Fruit fly (Drosophila melanogaster) whole organism, embryonic: Measurements from ENCODE around the gene Naxd.
A peak's percentile ranks its signal among the peaks of the same experiment; 100 is the strongest.

Experiments used
- Asciz ChIP-seq: fragments of 200-800 bp; sonication (Bioruptor generic); optimal IDR thresholded peaks from 2 replicates; lab custom pipeline; 2017; ENCODE audit warnings: missing biosample characterization, mild to moderate bottlenecking, missing genetic modification characterization, missing genetic modification reagents
- Bteb2 ChIP-seq: fragments of 200-800 bp; sonication (Bioruptor generic); optimal IDR thresholded peaks from 2 replicates; lab custom pipeline; 2016; ENCODE audit warnings: missing biosample characterization, missing genetic modification characterization
- C15 ChIP-seq: fragments of 200-800 bp; sonication (Bioruptor generic); IDR thresholded peaks from 3 replicates; pipeline ENCODE4 v1.3.6; 2022; ENCODE audit warnings: missing biosample characterization, missing genetic modification characterization
- CG1024 ChIP-seq: fragments of 200-800 bp; sonication (Bioruptor generic); IDR thresholded peaks from 2 replicates; pipeline ENCODE4 v1.3.6; 2022; ENCODE audit warnings: missing biosample characterization, missing genetic modification characterization
- CG11504 ChIP-seq: fragments of 200-800 bp; sonication (Bioruptor generic); optimal IDR thresholded peaks from 3 replicates; lab custom pipeline; 2019; ENCODE audit warnings: missing biosample characterization, mild to moderate bottlenecking, missing genetic modification characterization, moderate library complexity
- CG11560 ChIP-seq: fragments of 200-800 bp; sonication (Bioruptor generic); IDR thresholded peaks from 3 replicates; pipeline ENCODE4 v1.3.6; 2022; ENCODE audit warnings: missing biosample characterization, missing genetic modification characterization
- CG12155 ChIP-seq: fragments of 200-800 bp; sonication (Bioruptor generic); optimal IDR thresholded peaks from 3 replicates; lab custom pipeline; 2016; ENCODE audit warnings: missing biosample characterization, missing genetic modification characterization
- CG12219 ChIP-seq: fragments of 200-800 bp; sonication (Bioruptor generic); optimal IDR thresholded peaks from 3 replicates; lab custom pipeline; 2018; ENCODE audit warnings: missing biosample characterization, mild to moderate bottlenecking, missing genetic modification characterization
- CG14014 ChIP-seq: fragments of 200-800 bp; sonication (Bioruptor generic); IDR thresholded peaks from 2 replicates; pipeline ENCODE4 v1.3.6; 2022; ENCODE audit warnings: missing biosample characterization, missing genetic modification characterization
- CG15073 ChIP-seq: fragments of 200-800 bp; sonication (Bioruptor generic); optimal IDR thresholded peaks from 2 replicates; lab custom pipeline; 2016; ENCODE audit warnings: missing biosample characterization, missing genetic modification characterization
- CG17829 ChIP-seq: fragments of 200-800 bp; optimal IDR thresholded peaks from 2 replicates; lab custom pipeline; 2019; ENCODE audit warnings: missing biosample characterization, mild to moderate bottlenecking, missing genetic modification characterization, moderate library complexity
- CG18619 ChIP-seq: fragments of 200-800 bp; sonication (Bioruptor generic); optimal IDR thresholded peaks from 3 replicates; lab custom pipeline; 2017; ENCODE audit warnings: missing biosample characterization, mild to moderate bottlenecking, missing genetic modification characterization
- CG33213 ChIP-seq: fragments of 200-800 bp; sonication (Bioruptor generic); optimal IDR thresholded peaks from 3 replicates; lab custom pipeline; 2016; ENCODE audit warnings: missing biosample characterization, missing genetic modification characterization
- CG3838 ChIP-seq: fragments of 200-800 bp; sonication (Bioruptor generic); optimal IDR thresholded peaks from 3 replicates; lab custom pipeline; 2016; ENCODE audit warnings: missing biosample characterization, missing genetic modification characterization
- CG6175 ChIP-seq: fragments of 200-800 bp; sonication (Bioruptor generic); IDR thresholded peaks from 3 replicates; pipeline ENCODE4 v1.3.6; 2022; ENCODE audit warnings: missing biosample characterization, missing genetic modification characterization
- CG7963 ChIP-seq: fragments of 200-800 bp; sonication (Bioruptor generic); IDR thresholded peaks from 3 replicates; pipeline ENCODE4 v1.3.6; 2022; ENCODE audit warnings: missing biosample characterization, missing genetic modification characterization; ENCODE audit not compliant: partially characterized antibody
- D19A ChIP-seq: fragments of 200-800 bp; optimal IDR thresholded peaks from 3 replicates; lab custom pipeline; 2019; ENCODE audit warnings: missing biosample characterization, mild to moderate bottlenecking, missing genetic modification characterization, moderate library complexity
- Dref ChIP-seq: fragments of 200-800 bp; sonication (Bioruptor generic); IDR thresholded peaks from 2 replicates; pipeline ENCODE4 v1.3.6; 2022; ENCODE audit warnings: missing biosample characterization, missing genetic modification characterization
- ERR ChIP-seq: fragments of 200-800 bp; sonication (Bioruptor generic); optimal IDR thresholded peaks from 2 replicates; lab custom pipeline; 2016; ENCODE audit warnings: missing biosample characterization, missing genetic modification characterization
- GATAe ChIP-seq: fragments of 200-800 bp; sonication (Bioruptor generic); conservative IDR thresholded peaks from 2 replicates; pipeline ENCODE4 v1.3.6; 2022; ENCODE audit warnings: missing biosample characterization, missing genetic modification characterization
- HLHmδ ChIP-seq: fragments of 200-800 bp; sonication (Bioruptor generic); optimal IDR thresholded peaks from 2 replicates; lab custom pipeline; 2018; ENCODE audit warnings: missing biosample characterization, mild to moderate bottlenecking, missing genetic modification characterization, moderate library complexity
- HmgD ChIP-seq: fragments of 200-800 bp; sonication (Bioruptor generic); optimal IDR thresholded peaks from 3 replicates; lab custom pipeline; 2016; ENCODE audit warnings: missing biosample characterization, missing genetic modification characterization
- Mrtf ChIP-seq: fragments of 200-800 bp; sonication (Bioruptor generic); IDR thresholded peaks from 3 replicates; pipeline ENCODE4 v1.3.6; 2022; ENCODE audit warnings: missing biosample characterization, missing genetic modification characterization
- NC2α ChIP-seq: fragments of 200-800 bp; sonication (Bioruptor generic); optimal IDR thresholded peaks from 2 replicates; lab custom pipeline; 2016; ENCODE audit warnings: missing biosample characterization, missing genetic modification characterization
- Nf-YB ChIP-seq: fragments of 200-800 bp; sonication (Bioruptor generic); optimal IDR thresholded peaks from 3 replicates; lab custom pipeline; 2019; ENCODE audit warnings: missing biosample characterization, mild to moderate bottlenecking, missing genetic modification characterization, moderate library complexity
- NfI ChIP-seq: fragments of 200-800 bp; sonication (Bioruptor generic); optimal IDR thresholded peaks from 3 replicates; lab custom pipeline; 2018; ENCODE audit warnings: missing biosample characterization, mild to moderate bottlenecking, missing genetic modification characterization, moderate library complexity
- Oaz ChIP-seq: fragments of 200-800 bp; sonication (Bioruptor generic); IDR thresholded peaks from 2 replicates; pipeline ENCODE4 v1.3.6; 2022; ENCODE audit warnings: missing biosample characterization, missing genetic modification characterization
- Poxn ChIP-seq: fragments of 200-800 bp; sonication (Bioruptor generic); IDR thresholded peaks from 2 replicates; pipeline ENCODE4 v1.3.6; 2022; ENCODE audit warnings: missing biosample characterization, missing genetic modification characterization
- Usf ChIP-seq: fragments of 200-800 bp; sonication (Bioruptor generic); optimal IDR thresholded peaks from 2 replicates; lab custom pipeline; 2017; ENCODE audit warnings: missing genotype, missing biosample characterization, missing genetic modification characterization
- amos ChIP-seq: fragments of 200-800 bp; sonication (Bioruptor generic); IDR thresholded peaks from 2 replicates; pipeline ENCODE4 v1.3.6; 2022; ENCODE audit warnings: missing biosample characterization, missing genetic modification characterization; ENCODE audit not compliant: partially characterized antibody
- bigmax ChIP-seq: fragments of 200-800 bp; sonication (Bioruptor generic); optimal IDR thresholded peaks from 2 replicates; lab custom pipeline; 2018; ENCODE audit warnings: missing biosample characterization, mild to moderate bottlenecking, missing genetic modification characterization
- chinmo ChIP-seq: fragments of 200-800 bp; sonication (Bioruptor generic); IDR thresholded peaks from 4 replicates; pipeline ENCODE4 v1.3.6; 2022; ENCODE audit warnings: missing biosample characterization, missing genetic modification characterization; ENCODE audit not compliant: partially characterized antibody
- crp ChIP-seq, 2 experiments: fragments of 200-800 bp; sonication (Bioruptor generic); optimal IDR thresholded peaks; 2 replicates in 1 of 2; 3 replicates in 1 of 2; lab custom pipeline; 2017; ENCODE audit warnings: missing biosample characterization in 2 of 2, missing genetic modification characterization in 2 of 2, mild to moderate bottlenecking in 1 of 2, moderate library complexity in 1 of 2
- fd96Cb ChIP-seq: fragments of 200-800 bp; sonication (Bioruptor generic); optimal IDR thresholded peaks from 2 replicates; lab custom pipeline; 2018; ENCODE audit warnings: missing biosample characterization, mild to moderate bottlenecking, missing genetic modification characterization, moderate library complexity
- gcm ChIP-seq: fragments of 200-800 bp; sonication (Bioruptor generic); optimal IDR thresholded peaks from 2 replicates; lab custom pipeline; 2019; ENCODE audit warnings: missing biosample characterization, mild to moderate bottlenecking, missing genetic modification characterization, moderate library complexity
- gem ChIP-seq: fragments of 200-800 bp; sonication (Bioruptor generic); optimal IDR thresholded peaks from 2 replicates; lab custom pipeline; 2019; ENCODE audit warnings: missing biosample characterization, mild to moderate bottlenecking, missing genetic modification characterization, moderate library complexity
- gt ChIP-seq: fragments of 200-800 bp; sonication (Bioruptor generic); IDR thresholded peaks from 2 replicates; pipeline ENCODE4 v1.3.6; 2022; ENCODE audit warnings: missing biosample characterization, missing genetic modification characterization
- h ChIP-seq: fragments of >200 bp; optimal IDR thresholded peaks from 2 replicates; lab custom pipeline; 2017
- ken ChIP-seq: fragments of 200-800 bp; sonication (Bioruptor generic); IDR thresholded peaks from 3 replicates; pipeline ENCODE4 v1.3.6; 2022; ENCODE audit warnings: missing biosample characterization, missing genetic modification characterization
- nerfin-1 ChIP-seq: fragments of 200-800 bp; sonication (Bioruptor generic); optimal IDR thresholded peaks from 3 replicates; lab custom pipeline; 2019; ENCODE audit warnings: missing biosample characterization, mild to moderate bottlenecking, missing genetic modification characterization, moderate library complexity
- org-1 ChIP-seq: fragments of 200-800 bp; sonication (Bioruptor generic); optimal IDR thresholded peaks from 2 replicates; lab custom pipeline; 2017; ENCODE audit warnings: missing biosample characterization, missing genetic modification characterization
- run ChIP-seq: fragments of 200-800 bp; sonication (Bioruptor generic); optimal IDR thresholded peaks from 3 replicates; lab custom pipeline; 2018; ENCODE audit warnings: missing biosample characterization, mild to moderate bottlenecking, missing genetic modification characterization
- sd ChIP-seq: fragments of 200-800 bp; sonication (Bioruptor generic); optimal IDR thresholded peaks from 3 replicates; lab custom pipeline; 2018; ENCODE audit warnings: missing biosample characterization, mild to moderate bottlenecking, missing genetic modification characterization, moderate library complexity
- sens ChIP-seq: fragments of 200-800 bp; sonication (Bioruptor generic); peaks from one replicate; lab custom pipeline; 2016; ENCODE audit warnings: missing biosample characterization, missing genetic modification characterization
- sima ChIP-seq: fragments of 200-800 bp; sonication (Bioruptor generic); optimal IDR thresholded peaks from 2 replicates; lab custom pipeline; 2016; ENCODE audit warnings: missing biosample characterization, missing genetic modification characterization
- sisA ChIP-seq: fragments of 200-800 bp; sonication (Bioruptor generic); IDR thresholded peaks from 2 replicates; pipeline ENCODE4 v1.3.6; 2022; ENCODE audit warnings: missing biosample characterization, missing genetic modification characterization
- slp2 ChIP-seq: fragments of 200-800 bp; sonication (Bioruptor generic); optimal IDR thresholded peaks from 2 replicates; lab custom pipeline; 2016; ENCODE audit warnings: missing biosample characterization, missing genetic modification characterization
- tio ChIP-seq: fragments of 200-800 bp; sonication (Bioruptor generic); optimal IDR thresholded peaks from 2 replicates; lab custom pipeline; 2017; ENCODE audit warnings: missing biosample characterization, missing genetic modification characterization, inconsistent platforms
- vvl ChIP-seq: fragments of 200-800 bp; sonication (Bioruptor generic); IDR thresholded peaks from 2 replicates; pipeline ENCODE4 v1.3.6; 2022; ENCODE audit warnings: missing biosample characterization, missing genetic modification characterization

Naxd gene

dm6 chr3L:19062472-19063409, 34.8 kb downstream of the Naxd start, which contains the start of the genes Ugt316A1 and Sfxn2 (continued):
- peak; percentile 52 for TF ChIP-seq gem (tag; lab: Kevin White, UChicago)
- peak; percentile 45; the same call in 1 of the 2 replicates for TF ChIP-seq amos
- TF ChIP-seq Dref (GFP tag; lab: Robert Waterston, UW) = no peak
- no peak for TF ChIP-seq CG7963 (GFP tag; lab: Robert Waterston, UW)
- no peak for TF ChIP-seq org-1 (GFP tag; lab: Kevin White, UChicago)
- no peak for TF ChIP-seq fd96Cb (tag; lab: Kevin White, UChicago)
- peak in 1 of 2 experiments; percentile 62 for TF ChIP-seq crp (GFP tag; optimal IDR thresholded peaks at IDR 0.05; lab: Kevin White, UChicago)
- peak; percentile 88 for TF ChIP-seq sens (GFP tag; lab: Kevin White, UChicago)
- TF ChIP-seq CG6175 = no peak
- TF ChIP-seq CG3838 = no peak
- TF ChIP-seq bigmax (GFP tag; lab: Kevin White, UChicago) = no peak
- peak; percentile 30 for TF ChIP-seq NfI (GFP tag; lab: Kevin White, UChicago)
- 0 out of 2 replicates have a peak, but pooled peaks have one; percentile 50 for TF ChIP-seq vvl (GFP tag; lab: Robert Waterston, UW)
- TF ChIP-seq CG14014 (GFP tag; lab: Robert Waterston, UW) = no peak
- no peak for TF ChIP-seq Poxn
- TF ChIP-seq gt (GFP tag; lab: Robert Waterston, UW) = no peak
- peak; percentile 88; the same call in 1 of the 4 replicates for TF ChIP-seq chinmo
- TF ChIP-seq CG11504 = peak; percentile 66
- TF ChIP-seq ERR = no peak
- peak; percentile 55 for TF ChIP-seq sd (tag; lab: Kevin White, UChicago)
- peak; percentile 38 for TF ChIP-seq sisA (GFP tag; lab: Robert Waterston, UW)
- TF ChIP-seq Asciz = no peak
- no peak for TF ChIP-seq C15 (GFP tag; lab: Robert Waterston, UW)
- TF ChIP-seq Usf (GFP tag; lab: Kevin White, UChicago) = no peak
- no peak for TF ChIP-seq GATAe (GFP tag; lab: Robert Waterston, UW)
- TF ChIP-seq Nf-YB (GFP tag; lab: Kevin White, UChicago) = no peak
- peak; percentile 33 for TF ChIP-seq HmgD (GFP tag; lab: Kevin White, UChicago)
- peak; percentile 36; the same call in 1 of the 3 replicates for TF ChIP-seq CG11560 (tag; lab: Robert Waterston, UW)
- no peak for TF ChIP-seq ken (GFP tag; lab: Robert Waterston, UW)
- TF ChIP-seq h (lab: Kevin White, UChicago) = no peak
- TF ChIP-seq D19A (tag; lab: Kevin White, UChicago) = peak; percentile 1
- TF ChIP-seq tio = no peak
- no peak for TF ChIP-seq CG12219 (GFP tag; lab: Kevin White, UChicago)
- TF ChIP-seq slp2 (GFP tag; lab: Kevin White, UChicago) = peak; percentile 21
- no peak for TF ChIP-seq Mrtf (GFP tag; lab: Robert Waterston, UW)
- peak; percentile 16 for TF ChIP-seq gcm (GFP tag; lab: Kevin White, UChicago)
- no peak for TF ChIP-seq CG15073 (GFP tag; lab: Kevin White, UChicago)
- TF ChIP-seq HLHmδ (GFP tag; lab: Kevin White, UChicago) = peak; percentile 17
- no peak for TF ChIP-seq run
- peak; percentile 15 for TF ChIP-seq CG18619 (GFP tag; lab: Kevin White, UChicago)
- TF ChIP-seq nerfin-1 = no peak
- TF ChIP-seq CG12155 = peak; percentile 47
- no peak for TF ChIP-seq Bteb2 (GFP tag; lab: Kevin White, UChicago)
- no peak for TF ChIP-seq CG33213 (GFP tag; lab: Kevin White, UChicago)
- no peak for TF ChIP-seq CG1024
- TF ChIP-seq sima = no peak
- TF ChIP-seq NC2α (GFP tag; lab: Kevin White, UChicago) = no peak
- no peak for TF ChIP-seq Oaz
- peak; percentile 51 for TF ChIP-seq CG17829 (tag; lab: Kevin White, UChicago)
